Fruit fly (Drosophila melanogaster) whole organism, prepupa: ENCODE data around the gene Cpr30B.

Experiments used
- Blimp-1 ChIP-seq: fragments of 200-800 bp; sonication (Bioruptor generic); optimal IDR thresholded peaks from 3 replicates; lab custom pipeline; 2017; ENCODE audit warnings: missing biosample characterization, missing genetic modification characterization, mild to moderate bottlenecking, moderate library complexity, missing genetic modification reagents
- CG10631 ChIP-seq: fragments of 200-800 bp; sonication (Bioruptor generic); optimal IDR thresholded peaks from 2 replicates; lab custom pipeline; 2016; ENCODE audit warnings: missing biosample characterization, missing genetic modification characterization
- CG10669 ChIP-seq: fragments of 200-800 bp; sonication (Bioruptor generic); optimal IDR thresholded peaks from 3 replicates; lab custom pipeline; 2018; ENCODE audit warnings: missing biosample characterization, mild to moderate bottlenecking, missing genetic modification characterization, moderate library complexity
- CG11294 ChIP-seq: fragments of 200-800 bp; sonication (Bioruptor generic); IDR thresholded peaks from 2 replicates; pipeline ENCODE4 v1.3.6; 2022; ENCODE audit warnings: missing biosample characterization, missing genetic modification characterization
- CG3032 ChIP-seq: fragments of 200-800 bp; optimal IDR thresholded peaks from 2 replicates; lab custom pipeline; 2019; ENCODE audit warnings: missing biosample characterization, mild to moderate bottlenecking, missing genetic modification characterization, moderate library complexity
- CG31627 ChIP-seq: fragments of 200-800 bp; sonication (Bioruptor generic); optimal IDR thresholded peaks from 3 replicates; lab custom pipeline; 2016; ENCODE audit warnings: missing biosample characterization, missing genetic modification characterization
- CG34406 ChIP-seq: fragments of 200-800 bp; sonication (Bioruptor generic); optimal IDR thresholded peaks from 3 replicates; lab custom pipeline; 2016; ENCODE audit warnings: missing biosample characterization, missing genetic modification characterization
- CG4318 ChIP-seq: fragments of 200-800 bp; sonication (Bioruptor generic); optimal IDR thresholded peaks from 3 replicates; lab custom pipeline; 2017; ENCODE audit warnings: missing biosample characterization, mild to moderate bottlenecking, missing genetic modification characterization
- CG6163 ChIP-seq: fragments of 200-800 bp; sonication (Bioruptor generic); IDR thresholded peaks from 3 replicates; pipeline ENCODE4 v1.3.6; 2022; ENCODE audit warnings: missing biosample characterization, missing genetic modification characterization
- CG6276 ChIP-seq: fragments of 200-800 bp; sonication (Bioruptor generic); optimal IDR thresholded peaks from 2 replicates; lab custom pipeline; 2017; ENCODE audit warnings: missing biosample characterization, mild to moderate bottlenecking, missing genetic modification characterization
- CG6792 ChIP-seq: fragments of 200-800 bp; sonication (Bioruptor generic); optimal IDR thresholded peaks from 3 replicates; lab custom pipeline; 2016; ENCODE audit warnings: missing biosample characterization, missing genetic modification characterization
- CG6808 ChIP-seq: fragments of 200-800 bp; sonication (Bioruptor generic); optimal IDR thresholded peaks from 3 replicates; lab custom pipeline; 2017; ENCODE audit warnings: missing biosample characterization, missing genetic modification characterization, mild to moderate bottlenecking, moderate library complexity, missing genetic modification reagents
- CG7368 ChIP-seq: fragments of 200-800 bp; sonication (Bioruptor generic); optimal IDR thresholded peaks from 3 replicates; lab custom pipeline; 2016; ENCODE audit warnings: missing biosample characterization, missing genetic modification characterization
- CG8119 ChIP-seq: fragments of 200-800 bp; sonication (Bioruptor generic); IDR thresholded peaks from 3 replicates; pipeline ENCODE4 v1.3.6; 2022; ENCODE audit warnings: missing biosample characterization, missing genetic modification characterization
- CG8319 ChIP-seq: fragments of 200-800 bp; sonication (Bioruptor generic); optimal IDR thresholded peaks from 3 replicates; lab custom pipeline; 2016; ENCODE audit warnings: missing biosample characterization, missing genetic modification characterization
- CG8632 ChIP-seq: fragments of 200-800 bp; sonication (Bioruptor generic); optimal IDR thresholded peaks from 3 replicates; lab custom pipeline; 2016; ENCODE audit warnings: missing biosample characterization, missing genetic modification characterization
- CG9139 ChIP-seq: fragments of 200-800 bp; sonication (Bioruptor generic); optimal IDR thresholded peaks from 3 replicates; lab custom pipeline; 2017; ENCODE audit warnings: missing biosample characterization, mild to moderate bottlenecking, missing genetic modification characterization
- Eip75B ChIP-seq: fragments of 200-800 bp; sonication (Bioruptor generic); optimal IDR thresholded peaks from 3 replicates; lab custom pipeline; 2016; ENCODE audit warnings: missing biosample characterization, missing genetic modification characterization
- Eip78C ChIP-seq: fragments of 200-800 bp; sonication (Bioruptor generic); peaks from one replicate; lab custom pipeline; 2016; ENCODE audit warnings: missing biosample characterization, missing genetic modification characterization
- Ets21C ChIP-seq: fragments of 200-800 bp; sonication (Bioruptor generic); optimal IDR thresholded peaks from 3 replicates; lab custom pipeline; 2016; ENCODE audit warnings: missing biosample characterization, missing genetic modification characterization
- Ets96B ChIP-seq: fragments of 200-800 bp; optimal IDR thresholded peaks from 2 replicates; lab custom pipeline; 2019; ENCODE audit warnings: missing biosample characterization, mild to moderate bottlenecking, missing genetic modification characterization, moderate library complexity
- Gug ChIP-seq: fragments of 200-800 bp; sonication (Bioruptor generic); IDR thresholded peaks from 2 replicates; pipeline ENCODE4 v1.3.6; 2022; ENCODE audit warnings: missing biosample characterization, missing genetic modification characterization
- Hr38 ChIP-seq: sonication (Bioruptor generic); optimal IDR thresholded peaks from 2 replicates; lab custom pipeline; 2016; ENCODE audit warnings: missing biosample characterization, missing genetic modification characterization
- Hr39 ChIP-seq: fragments of 200-800 bp; sonication (Bioruptor generic); optimal IDR thresholded peaks from 2 replicates; lab custom pipeline; 2016; ENCODE audit warnings: missing biosample characterization, missing genetic modification characterization
- Hr4 ChIP-seq: fragments of 200-800 bp; sonication (Bioruptor generic); optimal IDR thresholded peaks from 3 replicates; lab custom pipeline; 2016; ENCODE audit warnings: missing biosample characterization, missing genetic modification characterization
- Lpt ChIP-seq: fragments of 200-800 bp; sonication (Bioruptor generic); optimal IDR thresholded peaks from 3 replicates; lab custom pipeline; 2016; ENCODE audit warnings: missing biosample characterization, missing genetic modification characterization
- OdsH ChIP-seq: fragments of 200-800 bp; sonication (Bioruptor generic); optimal IDR thresholded peaks from 3 replicates; lab custom pipeline; 2016; ENCODE audit warnings: missing biosample characterization, missing genetic modification characterization
- Smox ChIP-seq: fragments of 200-800 bp; sonication (Bioruptor generic); optimal IDR thresholded peaks from 3 replicates; lab custom pipeline; 2016; ENCODE audit warnings: missing biosample characterization, missing genetic modification characterization
- Sox14 ChIP-seq: fragments of 200-800 bp; sonication (Bioruptor generic); optimal IDR thresholded peaks from 3 replicates; lab custom pipeline; 2016; ENCODE audit warnings: missing biosample characterization, missing genetic modification characterization
- Sox15 ChIP-seq: fragments of 200-800 bp; sonication (Bioruptor generic); optimal IDR thresholded peaks from 3 replicates; lab custom pipeline; 2016; ENCODE audit warnings: missing biosample characterization, missing genetic modification characterization
- achi ChIP-seq: fragments of 200-800 bp; sonication (Bioruptor generic); optimal IDR thresholded peaks from 3 replicates; lab custom pipeline; 2016; ENCODE audit warnings: missing biosample characterization, missing genetic modification characterization
- cyc ChIP-seq: fragments of 200-800 bp; sonication (Bioruptor generic); optimal IDR thresholded peaks from 3 replicates; lab custom pipeline; 2016; ENCODE audit warnings: missing biosample characterization, missing genetic modification characterization
- dac ChIP-seq: fragments of 200-800 bp; sonication (Bioruptor generic); optimal IDR thresholded peaks from 2 replicates; lab custom pipeline; 2017; ENCODE audit warnings: missing biosample characterization, mild to moderate bottlenecking, missing genetic modification characterization
- dsx ChIP-seq: fragments of 200-800 bp; optimal IDR thresholded peaks from 3 replicates; lab custom pipeline; 2019; ENCODE audit warnings: missing biosample characterization, mild to moderate bottlenecking, missing genetic modification characterization, moderate library complexity; ENCODE audit not compliant: poor library complexity, severe bottlenecking
- fd85E ChIP-seq: fragments of 200-800 bp; sonication (Bioruptor generic); optimal IDR thresholded peaks from 3 replicates; lab custom pipeline; 2016; ENCODE audit warnings: missing biosample characterization, missing genetic modification characterization
- lz ChIP-seq: fragments of 200-800 bp; sonication (Bioruptor generic); optimal IDR thresholded peaks from 3 replicates; lab custom pipeline; 2016; ENCODE audit warnings: missing biosample characterization, missing genetic modification characterization
- pdm3 ChIP-seq: fragments of 200-800 bp; sonication (Bioruptor generic); optimal IDR thresholded peaks from 3 replicates; lab custom pipeline; 2016; ENCODE audit warnings: missing biosample characterization, missing genetic modification characterization
- salr ChIP-seq, 2 experiments: fragments of 200-800 bp; sonication (Bioruptor generic); optimal IDR thresholded peaks; 3 replicates each; lab custom pipeline; 2016 to 2018; ENCODE audit warnings: missing biosample characterization in 2 of 2, missing genetic modification characterization in 2 of 2, mild to moderate bottlenecking in 1 of 2
- spab ChIP-seq: fragments of 200-800 bp; sonication (Bioruptor generic); optimal IDR thresholded peaks from 2 replicates; lab custom pipeline; 2017; ENCODE audit warnings: missing biosample characterization, mild to moderate bottlenecking, missing genetic modification characterization, missing genetic modification reagents
- ss ChIP-seq, 2 experiments: fragments of 200-800 bp; sonication (Bioruptor generic); optimal IDR thresholded peaks; 2 replicates in 1 of 2; 3 replicates in 1 of 2; lab custom pipeline; 2017 to 2018; ENCODE audit warnings: mild to moderate bottlenecking in 2 of 2, missing biosample characterization in 2 of 2, missing genetic modification characterization in 2 of 2, moderate library complexity in 1 of 2
- topi ChIP-seq: fragments of 200-800 bp; sonication (Bioruptor generic); optimal IDR thresholded peaks from 3 replicates; lab custom pipeline; 2016; ENCODE audit warnings: missing biosample characterization, missing genetic modification characterization

Gene Cpr30B

DNA sequence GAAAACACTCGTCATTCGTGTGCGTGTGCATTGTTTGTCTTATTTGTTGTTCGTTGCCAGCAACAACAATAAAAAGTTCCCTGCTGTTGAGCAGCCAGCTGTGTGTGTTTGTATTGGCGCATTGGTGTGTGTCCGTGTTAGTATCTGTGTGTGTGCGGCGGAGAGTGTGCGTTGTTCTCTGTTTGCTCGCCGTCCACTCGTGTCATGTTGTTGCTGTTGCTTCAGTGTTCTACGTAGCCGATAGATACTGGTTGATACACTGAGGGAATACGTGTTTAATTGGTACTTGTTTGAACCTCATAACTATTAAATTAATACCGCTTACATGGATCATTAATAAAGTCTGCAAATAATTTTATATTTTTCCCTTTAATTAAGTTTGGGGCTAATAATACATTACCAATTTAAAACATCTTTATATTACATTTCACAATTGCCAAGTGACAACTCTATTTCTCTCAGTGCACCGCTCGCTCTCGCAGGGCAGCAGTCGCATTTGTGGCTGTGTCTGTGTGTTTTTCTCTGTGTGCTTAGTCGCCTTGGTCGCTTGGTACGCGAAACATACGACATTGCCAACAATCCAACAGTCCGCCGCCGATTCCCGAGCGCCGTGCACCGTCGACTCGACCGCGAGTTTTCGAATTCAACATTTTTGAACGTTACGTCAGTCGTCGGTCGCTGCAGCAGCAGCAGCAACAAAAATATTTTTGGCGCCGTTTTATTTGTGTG is 25.8 kb downstream of the Cpr30B start, which contains the start of gene brwl (continued):
- peak; percentile 97 for TF ChIP-seq dsx (GFP tag; lab: Kevin White, UChicago)
- TF ChIP-seq Gug, result peak; percentile 99
- TF ChIP-seq lz, result peak; percentile 99
- TF ChIP-seq Eip78C (GFP tag; lab: Kevin White, UChicago), result peak; percentile 100
- peak; percentile 98 for TF ChIP-seq achi (GFP tag; lab: Kevin White, UChicago)
- peak; percentile 99 for TF ChIP-seq OdsH (GFP tag; lab: Kevin White, UChicago)
- peak; percentile 97 for TF ChIP-seq Ets21C (GFP tag; lab: Kevin White, UChicago)
- peak; percentile 99 for TF ChIP-seq Lpt (GFP tag; lab: Kevin White, UChicago)
- peak; percentile 99 for TF ChIP-seq Ets96B (tag; lab: Kevin White, UChicago)
- TF ChIP-seq CG8319 (GFP tag; lab: Kevin White, UChicago), result peak; percentile 96
- peak; percentile 98 for TF ChIP-seq CG7368 (GFP tag; lab: Kevin White, UChicago)
- TF ChIP-seq Smox (GFP tag; lab: Kevin White, UChicago), result peak; percentile 98
- peak; percentile 98 for TF ChIP-seq CG6163 (GFP tag; lab: Robert Waterston, UW)
- peak; percentile 98 for TF ChIP-seq CG10669 (GFP tag; lab: Kevin White, UChicago)
- TF ChIP-seq Hr4, result peak; percentile 99
- TF ChIP-seq CG34406 (GFP tag; lab: Kevin White, UChicago), result peak; percentile 99
- peak; percentile 99 for TF ChIP-seq pdm3
- TF ChIP-seq CG11294 (GFP tag; lab: Robert Waterston, UW), result peak; percentile 98

DNA sequence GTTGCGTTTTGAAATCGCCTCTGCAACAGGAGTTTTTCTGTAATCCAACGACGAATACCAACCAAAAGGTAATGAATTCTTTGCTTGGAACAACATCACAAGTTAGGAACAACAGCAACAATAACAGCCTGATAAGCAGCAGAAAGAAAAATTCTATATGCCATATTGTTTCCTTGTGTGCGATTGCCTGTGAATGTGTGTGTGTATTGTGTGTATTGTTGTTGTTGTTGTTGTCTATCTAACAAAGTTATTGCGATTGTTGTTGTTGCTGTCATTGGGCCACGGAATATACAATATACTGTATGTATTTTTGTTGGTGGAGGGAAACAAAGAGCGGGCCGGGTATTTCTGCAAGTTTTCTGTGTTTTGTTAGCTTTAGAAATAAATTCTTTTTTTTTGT is 26.5 kb downstream of the Cpr30B start:
- TF ChIP-seq salr (GFP tag; optimal IDR thresholded peaks at IDR 0.05; lab: Kevin White, UChicago) (no peak), pdm3 (no peak), OdsH (GFP tag; lab: Kevin White, UChicago) (no peak), CG3032 (tag; lab: Kevin White, UChicago) (no peak), Hr39 (GFP tag; lab: Kevin White, UChicago) (no peak), CG7368 (GFP tag; lab: Kevin White, UChicago) (no peak), CG10631 (GFP tag; lab: Kevin White, UChicago) (no peak), ss (GFP tag; optimal IDR thresholded peaks at IDR 0.05; lab: Kevin White, UChicago) (no peak), CG4318 (no peak), Hr38 (GFP tag; lab: Kevin White, UChicago) (no peak), dsx (GFP tag; lab: Kevin White, UChicago) (no peak), CG8319 (GFP tag; lab: Kevin White, UChicago) (no peak), CG31627 (GFP tag; lab: Kevin White, UChicago) (no peak), CG9139 (no peak), Sox15 (GFP tag; lab: Kevin White, UChicago) (no peak)

DNA sequence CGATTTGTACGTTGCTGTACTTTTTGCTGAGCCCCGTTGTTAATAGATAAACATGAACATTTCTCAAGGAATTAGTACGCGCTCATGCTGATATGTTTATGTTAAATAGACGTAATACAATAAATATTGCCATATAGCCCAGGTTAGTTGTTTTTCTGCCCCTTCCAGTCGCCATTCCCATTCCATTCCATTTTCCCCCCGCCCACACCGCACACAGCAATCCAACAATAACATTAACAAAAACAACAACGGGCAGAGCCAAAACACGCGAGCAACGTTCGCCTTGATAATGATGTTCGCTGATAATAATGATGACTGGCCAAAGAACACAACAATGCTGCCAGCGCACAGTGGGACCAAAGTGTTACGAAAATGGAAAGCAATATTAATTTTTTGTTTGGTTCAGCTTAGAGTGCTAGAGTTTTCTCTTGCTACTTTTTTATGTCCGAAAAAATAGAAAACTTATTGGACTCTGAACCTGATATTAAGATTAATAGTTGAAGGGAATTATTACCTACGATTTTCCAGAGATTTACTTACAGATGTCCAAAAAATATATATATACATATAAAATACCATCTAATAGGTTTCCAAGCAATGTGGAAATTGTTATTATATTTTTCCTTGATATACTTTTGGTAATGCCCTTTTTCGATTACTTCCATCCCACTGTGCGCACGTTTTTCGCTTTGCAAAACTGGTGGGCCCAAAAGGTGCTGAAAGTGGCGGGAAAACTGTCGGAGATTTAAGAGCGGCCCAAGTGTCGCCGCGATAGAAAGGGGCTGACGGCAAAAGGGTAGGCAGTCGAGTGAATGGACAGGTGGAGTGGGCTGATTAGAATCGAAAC is 27.1 kb downstream of the Cpr30B start:
- TF ChIP-seq OdsH (GFP tag; lab: Kevin White, UChicago), result peak; percentile 97
- peak; percentile 88 for TF ChIP-seq fd85E (GFP tag; lab: Kevin White, UChicago)
- TF ChIP-seq Blimp-1 (GFP tag; lab: Kevin White, UChicago), result peak; percentile 88
- peak; percentile 89 for TF ChIP-seq Gug
- TF ChIP-seq achi (GFP tag; lab: Kevin White, UChicago), result peak; percentile 97
- peak; percentile 96 for TF ChIP-seq Ets96B (tag; lab: Kevin White, UChicago)
- peak; percentile 93 for TF ChIP-seq Sox14 (GFP tag; lab: Kevin White, UChicago)
- peak; percentile 88 for TF ChIP-seq CG31627 (GFP tag; lab: Kevin White, UChicago)
- peak; percentile 99 for TF ChIP-seq CG6808 (GFP tag; lab: Kevin White, UChicago)
- TF ChIP-seq CG9139, result peak; percentile 90
- TF ChIP-seq Hr38 (GFP tag; lab: Kevin White, UChicago), result no peak
- peak; percentile 93 for TF ChIP-seq Eip75B
- peak; percentile 95 for TF ChIP-seq topi (GFP tag; lab: Kevin White, UChicago)
- peak; percentile 95 for TF ChIP-seq CG6792 (GFP tag; lab: Kevin White, UChicago)
- peak; percentile 94 for TF ChIP-seq lz
- TF ChIP-seq CG8119 (GFP tag; lab: Robert Waterston, UW), result peak; percentile 97
- peak; percentile 90 for TF ChIP-seq cyc
- TF ChIP-seq ss (GFP tag; optimal IDR thresholded peaks at IDR 0.05; lab: Kevin White, UChicago), result peak; percentile 97
- peak; percentile 96 for TF ChIP-seq CG8632 (GFP tag; lab: Kevin White, UChicago)
- TF ChIP-seq Hr4, result peak; percentile 92
- TF ChIP-seq CG8319 (GFP tag; lab: Kevin White, UChicago), result peak; percentile 93
- peak; percentile 98 for TF ChIP-seq CG6276 (GFP tag; lab: Kevin White, UChicago)
- peak; percentile 93 for TF ChIP-seq pdm3
- TF ChIP-seq CG7368 (GFP tag; lab: Kevin White, UChicago), result peak; percentile 92
- peak; percentile 95 for TF ChIP-seq CG10669 (GFP tag; lab: Kevin White, UChicago)
- TF ChIP-seq dac (GFP tag; lab: Kevin White, UChicago), result peak; percentile 90
- TF ChIP-seq spab (GFP tag; lab: Kevin White, UChicago), result peak; percentile 98
